Worm (Caenorhabditis elegans): Measurements from ENCODE around the gene srh-289.

The srh-289 gene

ce11 chrV:17783542-17783941, 10.3 kb downstream of the srh-289 start, which contains the start of gene srab-12:
Gene srab-12, minus strand, starts transcription at chrV:17783642.
- TF ChIP-seq nhr-12 (tag; optimal IDR thresholded peaks at IDR 0.05) (no peak), blmp-1 (tag; optimal IDR thresholded peaks at IDR 0.05) (no peak), unc-62 (GFP tag; optimal IDR thresholded peaks at IDR 0.05) (no peak), nhr-28 (tag; optimal IDR thresholded peaks at IDR 0.05) (no peak), lin-13 (tag; optimal IDR thresholded peaks at IDR 0.05) (no peak), mls-2 (tag; optimal IDR thresholded peaks at IDR 0.05) (no peak)

- TF ChIP-seq unc-120 (tag; optimal IDR thresholded peaks at IDR 0.05; ENCODE audit: poor library complexity, severe bottlenecking) (no peak), snpc-4 (tag; optimal IDR thresholded peaks at IDR 0.05) (no peak)
Measured at ce11 chrV:17780285-17780684, 13.6 kb downstream of the srh-289 start.

ce11 chrV:17777624-17778023, 16.3 kb downstream of the srh-289 start, which contains the start of gene C47A10.12:
Gene C47A10.12, plus strand, starts transcription at chrV:17777924.
- TF ChIP-seq flh-1 (GFP tag; optimal IDR thresholded peaks at IDR 0.05) (no peak), hlh-1 (tag; optimal IDR thresholded peaks at IDR 0.05) (no peak), blmp-1 (tag; optimal IDR thresholded peaks at IDR 0.05) (no peak), ceh-43 (GFP tag; optimal IDR thresholded peaks at IDR 0.05) (no peak), mep-1 (tag; optimal IDR thresholded peaks at IDR 0.05) (no peak), unc-39 (tag; optimal IDR thresholded peaks at IDR 0.05) (no peak), mls-2 (tag; optimal IDR thresholded peaks at IDR 0.05) (no peak), bed-3 (GFP tag; optimal IDR thresholded peaks at IDR 0.05) (no peak), mab-5 (tag; optimal IDR thresholded peaks at IDR 0.05) (no peak), zip-8 (tag; optimal IDR thresholded peaks at IDR 0.05) (no peak), ces-1 (GFP tag; optimal IDR thresholded peaks at IDR 0.05) (no peak), nhr-237 (tag; optimal IDR thresholded peaks at IDR 0.05) (no peak), ceh-39 (tag; optimal IDR thresholded peaks at IDR 0.05) (no peak), unc-120 (tag; optimal IDR thresholded peaks at IDR 0.05; ENCODE audit: poor library complexity, severe bottlenecking) (no peak), pha-4 (tag; optimal IDR thresholded peaks at IDR 0.05) (no peak)

ce11 chrV:17777127-17777526, 16.8 kb downstream of the srh-289 start, which contains the start of gene ddo-1:
Gene ddo-1, minus strand, starts transcription at chrV:17777227.
- TF ChIP-seq lin-32 (GFP tag; optimal IDR thresholded peaks at IDR 0.05) = no peak
- no peak for TF ChIP-seq snpc-4 (tag; optimal IDR thresholded peaks at IDR 0.05)
- TF ChIP-seq mls-2 (tag; optimal IDR thresholded peaks at IDR 0.05) = no peak
- TF ChIP-seq bed-3 (GFP tag; optimal IDR thresholded peaks at IDR 0.05) = no peak
- TF ChIP-seq ham-2 (GFP tag; optimal IDR thresholded peaks at IDR 0.05) = no peak
- no peak for TF ChIP-seq sem-2 (GFP tag; optimal IDR thresholded peaks at IDR 0.05)
- no peak for TF ChIP-seq pha-4 (tag; optimal IDR thresholded peaks at IDR 0.05)
- TF ChIP-seq hlh-1 (tag; optimal IDR thresholded peaks at IDR 0.05) = no peak
- no peak for TF ChIP-seq unc-120 (tag; optimal IDR thresholded peaks at IDR 0.05; ENCODE audit: poor library complexity, severe bottlenecking)
- no peak for TF ChIP-seq unc-62 (GFP tag; optimal IDR thresholded peaks at IDR 0.05)
- no peak for TF ChIP-seq nhr-2 (tag; optimal IDR thresholded peaks at IDR 0.05)
- no peak for TF ChIP-seq zip-8 (tag; optimal IDR thresholded peaks at IDR 0.05)
- TF ChIP-seq nhr-12 (tag; optimal IDR thresholded peaks at IDR 0.05) = no peak
- no peak for TF ChIP-seq elt-1 (tag; optimal IDR thresholded peaks at IDR 0.05; ENCODE audit: borderline replicate concordance, insufficient read depth)
- TF ChIP-seq lin-13 (tag; optimal IDR thresholded peaks at IDR 0.05) = no peak
- no peak for TF ChIP-seq flh-1 (GFP tag; optimal IDR thresholded peaks at IDR 0.05)
- TF ChIP-seq mab-5 (tag; optimal IDR thresholded peaks at IDR 0.05) = no peak

ce11 chrV:17773108-17773507, 20.8 kb downstream of the srh-289 start, which contains the start of gene sre-21:
Gene sre-21, minus strand, starts transcription at chrV:17773208.
- TF ChIP-seq lin-32 (GFP tag; optimal IDR thresholded peaks at IDR 0.05) (no peak), nhr-237 (tag; optimal IDR thresholded peaks at IDR 0.05) (no peak), elt-3 (tag; optimal IDR thresholded peaks at IDR 0.05) (no peak), blmp-1 (tag; optimal IDR thresholded peaks at IDR 0.05) (no peak), ztf-11 (tag; optimal IDR thresholded peaks at IDR 0.05) (no peak), ces-1 (GFP tag; optimal IDR thresholded peaks at IDR 0.05) (no peak), unc-62 (GFP tag; optimal IDR thresholded peaks at IDR 0.05) (no peak), elt-1 (tag; optimal IDR thresholded peaks at IDR 0.05; ENCODE audit: borderline replicate concordance, insufficient read depth) (no peak), sptf-1 (tag; optimal IDR thresholded peaks at IDR 0.05) (no peak), mls-2 (tag; optimal IDR thresholded peaks at IDR 0.05) (no peak), lin-13 (tag; optimal IDR thresholded peaks at IDR 0.05) (no peak)

- TF ChIP-seq mep-1 (tag; optimal IDR thresholded peaks at IDR 0.05) (no peak), drap-1 (GFP tag; optimal IDR thresholded peaks at IDR 0.05) (no peak), unc-120 (tag; optimal IDR thresholded peaks at IDR 0.05; ENCODE audit: poor library complexity, severe bottlenecking) (no peak), bed-3 (GFP tag; optimal IDR thresholded peaks at IDR 0.05) (no peak), zip-8 (tag; optimal IDR thresholded peaks at IDR 0.05) (no peak), sem-2 (GFP tag; optimal IDR thresholded peaks at IDR 0.05) (no peak), M03D4.4 (tag; optimal IDR thresholded peaks at IDR 0.05) (no peak), snpc-4 (tag; optimal IDR thresholded peaks at IDR 0.05) (no peak), lin-32 (GFP tag; optimal IDR thresholded peaks at IDR 0.05) (no peak), ces-1 (GFP tag; optimal IDR thresholded peaks at IDR 0.05) (no peak), ham-2 (GFP tag; optimal IDR thresholded peaks at IDR 0.05) (no peak), flh-1 (GFP tag; optimal IDR thresholded peaks at IDR 0.05) (no peak), ceh-39 (tag; optimal IDR thresholded peaks at IDR 0.05) (no peak), blmp-1 (tag; optimal IDR thresholded peaks at IDR 0.05) (no peak), tbx-8 (GFP tag; optimal IDR thresholded peaks at IDR 0.05) (no peak), cnd-1 (tag; optimal IDR thresholded peaks at IDR 0.05) (no peak)
Measured at ce11 chrV:17767768-17768167, 26.1 kb downstream of the srh-289 start.
